Fruit fly (Drosophila melanogaster) ovary, adult (tissue): Measurements from ENCODE around the gene Hr4.

Source experiments
- CG17801 ChIP-seq: fragments of 200-800 bp; optimal IDR thresholded peaks from 2 replicates; lab custom pipeline; 2019; ENCODE audit warnings: missing biosample characterization, mild to moderate bottlenecking, missing genetic modification characterization, moderate library complexity; ENCODE audit not compliant: partially characterized antibody

Hr4 gene

DNA sequence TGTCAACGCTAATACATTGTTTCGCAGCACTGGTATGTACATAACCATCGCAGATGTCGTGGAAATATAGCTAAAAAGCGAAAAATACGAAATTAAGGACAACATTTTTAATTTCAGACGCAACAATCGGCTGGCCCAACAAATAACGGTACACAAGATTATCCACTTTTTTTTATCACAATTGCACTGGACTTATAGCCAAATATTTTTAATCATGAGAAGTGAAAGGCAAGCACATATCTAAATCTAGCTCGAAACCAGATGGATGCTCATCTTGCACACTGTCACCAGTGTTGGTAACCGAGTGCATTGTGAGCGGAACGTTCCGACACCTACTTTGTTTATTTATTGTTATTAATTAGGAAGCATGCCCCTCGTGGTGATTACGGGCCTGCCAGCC, 1.7 kb upstream of the Hr4 start, which contains the start of the genes CG3857 and CG3587:
TSS of gene CG3857 (minus strand) at position 21 of the 400 bp plus-strand sequence.
TSS of gene CG3587 (plus strand) at position 288 of the 400 bp plus-strand sequence.
- TF ChIP-seq CG17801 (GFP tag; lab: Kevin White, UChicago), result peak; percentile 57

DNA sequence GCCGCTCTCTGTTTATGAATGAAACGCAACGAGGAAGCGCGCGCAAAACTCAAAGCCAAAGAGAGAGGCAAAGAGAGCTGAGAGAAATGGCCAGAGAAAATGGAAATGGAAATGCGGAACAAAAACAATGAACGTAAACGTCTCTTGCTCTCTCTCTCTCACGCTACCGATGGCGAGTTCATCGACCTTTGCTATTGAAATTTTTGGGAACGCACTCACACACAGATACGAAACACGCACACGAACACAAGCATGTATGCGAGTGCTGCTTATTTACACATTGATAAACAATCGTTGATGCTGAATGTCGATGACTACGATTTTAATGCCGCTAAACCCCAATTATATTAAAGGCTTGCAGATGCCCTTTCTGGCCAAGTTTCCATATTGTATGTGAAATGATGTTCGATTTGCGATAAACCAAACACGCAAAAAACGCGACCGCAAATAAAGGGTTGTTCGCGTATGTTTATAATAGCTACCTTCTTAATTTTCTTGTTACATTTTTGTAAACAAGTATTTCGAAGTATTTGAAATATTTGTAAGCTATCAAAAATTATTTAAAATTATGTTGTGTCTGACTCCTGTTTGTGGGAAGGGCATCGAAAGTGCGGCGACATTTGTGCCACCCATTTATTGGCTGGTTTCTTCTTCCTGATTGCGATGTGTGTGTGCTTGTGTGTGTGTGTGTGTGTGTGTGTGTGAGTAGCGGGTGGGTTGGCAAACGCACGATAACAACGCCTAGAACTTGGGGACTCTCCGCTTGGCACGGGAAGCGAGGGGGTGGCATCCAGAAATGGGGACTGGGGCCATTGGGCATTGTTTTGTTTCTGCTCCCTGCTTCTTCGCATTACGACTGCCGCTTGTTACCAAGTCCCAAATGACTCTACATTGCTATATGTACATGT, 1.9 kb downstream of the Hr4 start:
- TF ChIP-seq CG17801 (GFP tag; lab: Kevin White, UChicago), result no peak

DNA sequence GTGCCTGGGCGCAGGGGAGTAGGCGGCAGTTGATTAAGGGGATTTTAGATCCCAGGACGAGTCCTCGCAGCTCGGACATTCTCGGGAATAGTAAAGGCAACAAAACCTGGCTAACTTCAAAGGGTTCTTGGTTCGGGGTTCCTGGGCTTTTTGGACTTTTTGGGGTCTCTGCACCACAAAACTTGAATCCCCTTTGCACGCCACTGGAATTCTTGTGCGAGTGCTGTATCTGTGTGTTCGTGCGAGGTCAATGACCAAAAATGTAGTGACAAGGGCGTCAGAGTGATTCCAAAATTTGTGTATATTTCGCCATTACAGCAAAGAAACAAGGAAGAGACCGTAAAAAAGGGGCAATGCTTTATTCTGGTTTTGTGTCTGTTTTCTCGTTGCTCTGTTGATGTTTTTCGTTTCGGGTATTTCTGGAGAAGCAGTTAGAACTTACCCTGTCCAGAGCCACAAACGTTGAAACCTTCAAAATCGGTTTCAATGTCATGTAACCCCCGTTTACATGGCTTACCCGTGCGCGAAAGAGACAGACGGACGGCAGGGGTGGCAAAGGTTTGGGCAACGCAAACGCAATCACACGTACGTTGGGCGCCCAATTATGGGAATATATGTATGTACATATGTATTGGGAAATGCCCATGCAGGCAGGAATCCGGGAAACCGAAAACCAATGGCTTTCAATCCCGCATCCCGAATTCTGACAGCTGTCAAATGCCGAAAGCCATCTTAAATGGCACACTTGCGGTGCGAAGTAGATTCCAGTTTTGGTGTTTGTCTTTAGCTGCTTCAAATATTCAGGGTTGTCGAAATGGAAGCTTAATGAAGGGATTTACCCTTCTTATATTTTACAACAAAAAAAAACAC, 2.7 kb downstream of the Hr4 start:
- TF ChIP-seq CG17801 (GFP tag; lab: Kevin White, UChicago), result no peak

DNA sequence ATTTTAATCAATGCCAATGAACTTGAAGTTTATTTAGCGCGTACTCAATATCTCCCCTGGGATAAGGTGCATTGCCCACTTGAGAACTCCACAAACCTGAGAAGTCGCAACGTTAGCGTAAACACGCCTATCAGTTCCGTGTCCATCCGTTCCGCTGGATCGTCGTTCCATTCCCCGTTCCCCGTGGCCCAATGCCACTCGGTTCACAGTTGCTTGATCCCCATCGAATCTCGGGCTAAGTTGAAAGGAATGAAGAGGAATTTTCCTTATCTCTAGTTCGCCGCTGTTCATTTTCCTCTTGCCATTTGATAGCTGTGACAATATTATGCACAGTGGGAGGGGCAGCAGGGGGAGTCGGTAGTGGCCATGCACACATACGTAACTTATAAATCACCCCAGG, 3.5 kb downstream of the Hr4 start:
- no peak for TF ChIP-seq CG17801 (GFP tag; lab: Kevin White, UChicago)

DNA sequence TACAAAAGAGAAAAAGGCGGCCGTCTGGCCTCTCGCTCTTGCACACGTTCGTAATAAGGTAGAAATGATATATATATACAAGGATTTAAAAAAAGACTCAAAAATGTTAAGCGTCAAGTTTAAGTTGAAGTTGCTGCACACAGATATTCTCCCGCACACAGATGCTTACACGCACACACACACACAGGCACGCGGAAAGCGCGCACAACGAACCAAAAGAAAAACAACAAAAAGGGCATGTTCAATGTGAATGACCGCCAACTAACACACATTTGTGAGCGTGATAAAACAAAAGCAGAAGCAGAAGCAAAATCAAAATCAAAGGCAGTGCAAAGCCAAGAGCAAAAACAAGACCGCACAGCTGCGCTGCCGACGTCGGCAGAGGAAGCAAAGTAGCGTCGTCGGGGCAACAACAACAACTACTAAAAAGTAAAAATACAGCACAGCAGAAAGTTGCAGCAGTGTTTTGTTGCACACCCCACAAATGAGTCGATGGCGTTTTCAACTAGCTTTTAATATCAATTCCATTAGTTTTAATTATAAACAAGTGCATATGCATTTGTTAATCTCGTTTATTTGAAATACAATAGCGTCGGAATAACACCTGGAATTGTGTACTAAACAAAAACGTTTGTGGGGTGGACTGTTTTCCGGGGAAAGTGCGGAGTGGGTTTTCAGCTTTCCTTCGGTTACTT, 5.6 kb downstream of the Hr4 start:
- peak; percentile 91 for TF ChIP-seq CG17801 (GFP tag; lab: Kevin White, UChicago)

DNA sequence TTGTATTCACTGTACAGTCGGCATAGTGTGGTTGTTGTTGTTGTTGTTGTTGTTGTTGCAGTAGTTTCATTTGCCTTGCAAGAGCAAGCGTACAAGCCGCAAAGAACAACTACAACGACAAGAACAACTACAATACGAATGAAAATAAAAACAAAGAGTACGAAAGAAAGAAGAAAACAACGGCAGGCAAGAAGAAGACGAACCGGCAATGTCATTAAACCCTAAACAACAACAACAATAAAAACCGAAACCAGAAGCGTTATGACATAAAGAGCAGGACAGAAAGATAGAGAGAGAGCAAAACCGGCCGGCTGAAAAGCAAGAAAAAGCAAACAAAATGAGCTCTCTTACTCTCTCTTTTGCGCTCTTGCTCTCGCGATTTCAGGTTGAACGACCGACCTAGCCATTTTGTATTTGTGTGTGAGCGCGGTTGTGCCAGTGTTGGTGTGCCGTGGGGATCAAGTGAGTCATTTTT, 6.2 kb downstream of the Hr4 start:
- TF ChIP-seq CG17801 (GFP tag; lab: Kevin White, UChicago), result no peak

DNA sequence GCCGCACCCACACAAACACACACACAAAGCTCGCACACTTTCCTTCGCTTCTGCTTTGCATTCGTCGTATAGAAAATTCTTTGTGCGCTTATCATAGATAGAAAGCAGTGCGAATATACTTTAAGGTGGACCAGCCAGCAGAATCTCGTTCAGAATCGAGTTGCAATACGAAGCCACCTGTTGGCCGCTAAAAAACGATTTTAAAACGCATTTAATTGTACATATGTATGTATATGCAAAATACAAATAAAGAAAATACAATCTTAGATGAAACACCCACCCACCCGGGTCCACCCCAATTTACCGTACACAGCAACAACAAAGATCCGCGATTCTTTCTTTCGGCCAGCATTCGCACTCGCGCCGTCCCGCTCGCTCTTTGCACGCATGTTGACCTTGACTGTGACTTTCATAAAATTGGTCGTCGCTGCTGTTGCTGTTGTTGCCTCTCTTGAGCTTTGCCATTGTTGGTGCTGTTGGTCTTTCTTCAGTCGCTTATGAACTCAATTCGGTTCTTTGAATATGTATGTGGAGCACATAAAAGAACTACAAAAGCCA, 6.8 kb downstream of the Hr4 start:
- peak; percentile 94 for TF ChIP-seq CG17801 (GFP tag; lab: Kevin White, UChicago)

DNA sequence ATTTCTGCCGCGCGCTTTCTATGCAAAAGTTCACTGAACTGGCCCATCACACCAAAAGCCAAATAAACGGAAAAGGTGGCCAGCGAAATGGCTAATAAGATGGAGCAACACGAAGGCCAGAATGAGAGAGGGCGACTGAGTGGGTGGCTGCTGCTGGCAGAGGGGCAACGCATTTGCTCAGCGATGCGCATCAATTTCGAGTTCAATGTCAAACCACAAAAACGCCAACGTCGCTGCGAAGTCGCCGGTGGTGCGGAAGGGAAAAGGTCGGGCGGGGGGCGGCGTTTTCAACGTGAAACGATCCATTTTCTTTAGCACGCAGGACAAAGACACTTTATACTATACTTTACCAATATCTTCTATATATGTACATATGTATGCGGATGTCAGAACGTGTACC, 7.9 kb downstream of the Hr4 start:
- no peak for TF ChIP-seq CG17801 (GFP tag; lab: Kevin White, UChicago)

DNA sequence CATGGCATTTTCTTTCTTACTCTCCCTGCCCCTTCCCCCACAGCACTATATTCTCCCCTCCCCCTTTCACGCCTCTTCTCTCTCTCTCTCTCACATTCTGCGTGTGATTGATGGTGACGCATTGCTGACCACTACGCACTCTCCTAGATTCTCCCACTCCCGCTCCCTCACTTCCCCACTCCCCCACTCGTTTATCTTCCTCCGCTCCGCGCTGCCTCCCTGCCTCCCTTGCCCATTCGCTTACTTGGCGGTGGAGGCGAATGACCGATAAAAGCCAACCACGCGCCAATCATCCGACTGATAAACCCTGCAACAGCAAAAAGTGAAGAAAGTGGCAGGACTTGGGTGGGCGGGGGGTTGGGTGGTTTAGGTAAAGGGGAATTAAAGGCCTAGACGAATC, 8.6 kb downstream of the Hr4 start:
- TF ChIP-seq CG17801 (GFP tag; lab: Kevin White, UChicago), result no peak

DNA sequence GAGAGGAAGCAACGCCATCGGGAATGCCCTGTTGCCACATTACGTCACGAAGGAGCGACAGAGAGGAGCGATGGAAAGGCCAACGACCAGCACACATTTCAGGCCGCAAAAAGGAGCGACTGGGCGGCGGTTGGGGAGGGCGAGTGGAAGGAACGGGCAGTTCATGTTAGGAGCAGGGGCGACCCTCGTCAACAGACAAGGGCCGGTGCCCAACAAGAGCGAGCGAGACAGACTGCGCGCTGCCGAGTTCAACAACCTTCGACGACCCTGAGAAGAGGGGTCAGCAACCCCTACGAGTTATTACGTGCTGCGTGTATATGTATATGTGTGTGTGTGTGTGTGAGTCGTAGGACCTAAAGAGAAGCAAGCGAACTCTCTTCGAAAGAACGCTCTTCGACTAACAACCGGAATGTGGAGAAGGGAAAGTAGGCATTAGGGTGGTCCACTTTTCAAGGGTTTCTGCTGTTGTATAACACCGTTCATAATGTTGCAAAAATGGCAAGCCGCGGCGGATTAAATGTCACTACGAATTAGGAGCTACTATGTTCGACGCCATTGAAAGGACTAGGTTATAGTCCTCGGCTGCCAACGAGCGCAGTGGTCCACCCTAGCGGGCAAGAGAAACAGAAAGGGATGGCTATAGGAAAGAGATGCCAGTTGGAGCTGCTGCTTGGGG, 9.8 kb downstream of the Hr4 start:
- TF ChIP-seq CG17801 (GFP tag; lab: Kevin White, UChicago), result peak; percentile 91

DNA sequence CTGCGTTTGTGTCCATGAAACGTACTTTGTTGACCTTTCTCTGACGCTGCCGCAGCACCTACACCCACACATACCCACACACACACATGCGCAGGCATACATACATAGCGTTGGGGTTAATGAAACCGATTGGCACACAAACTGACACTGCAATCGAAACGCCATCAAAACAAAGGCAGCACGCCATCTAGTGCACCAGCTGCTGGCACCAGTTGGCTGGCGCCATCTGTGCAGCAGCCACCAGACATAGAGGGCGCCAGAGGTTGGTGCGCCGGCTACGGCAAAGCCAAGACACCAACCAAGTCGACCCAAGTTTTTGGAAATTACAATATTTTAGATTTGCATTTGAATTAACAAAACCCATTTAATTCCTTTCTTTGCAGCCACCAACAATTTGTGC, 11.2 kb downstream of the Hr4 start:
- no peak for TF ChIP-seq CG17801 (GFP tag; lab: Kevin White, UChicago)

DNA sequence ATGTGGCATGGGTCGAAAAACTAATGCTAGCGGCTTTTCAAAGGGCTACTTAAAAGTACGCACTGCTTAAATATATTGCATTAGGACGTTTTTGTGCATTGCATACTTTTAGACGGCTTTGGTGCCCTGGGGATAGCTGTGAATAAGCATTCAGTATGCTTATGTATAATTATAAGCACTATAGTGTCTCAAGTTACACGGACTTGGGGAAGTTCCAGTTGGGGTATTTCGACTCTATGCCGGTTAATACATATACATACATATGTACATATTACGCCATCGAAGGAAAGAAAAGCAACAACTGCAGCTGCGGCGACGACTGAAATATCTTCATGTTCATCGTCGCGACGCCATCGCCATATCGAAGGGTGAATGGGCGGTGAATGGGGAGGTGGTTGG, 21.5 kb downstream of the Hr4 start:
- no peak for TF ChIP-seq CG17801 (GFP tag; lab: Kevin White, UChicago)

DNA sequence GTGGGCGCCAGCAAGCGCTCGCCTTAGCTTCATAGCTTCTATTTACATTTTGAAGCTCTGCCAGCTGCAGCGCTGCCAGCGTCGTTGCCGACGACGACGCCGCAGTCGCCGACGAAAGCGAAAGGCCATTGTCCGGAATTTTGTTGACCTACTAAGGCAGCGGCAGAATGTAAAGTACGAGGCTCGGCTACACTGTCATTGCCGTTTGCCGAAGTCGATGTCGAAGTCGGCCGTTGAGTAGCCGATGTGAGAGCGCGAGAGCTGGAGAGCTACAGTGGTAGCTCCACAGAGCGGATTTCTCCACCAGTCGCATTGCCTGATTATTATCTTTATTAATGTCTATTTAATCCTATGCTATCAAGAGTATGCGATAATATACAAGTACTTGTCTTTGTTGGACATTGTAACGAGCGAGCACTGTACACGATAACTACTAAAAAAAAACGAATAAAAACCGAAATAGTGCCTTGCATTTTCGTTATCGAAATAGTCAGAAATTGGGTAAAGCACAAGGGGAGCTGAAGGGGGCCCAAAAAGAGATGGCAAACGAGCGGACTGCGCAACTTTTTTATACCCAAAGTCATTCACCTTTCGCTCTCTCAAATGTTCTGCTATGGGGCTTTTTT, 22.0 kb downstream of the Hr4 start:
- TF ChIP-seq CG17801 (GFP tag; lab: Kevin White, UChicago), result peak; percentile 90
